Fruit fly (Drosophila melanogaster) whole organism, pupa: ENCODE results near the gene Sar1.

Source experiments
- CG10348 ChIP-seq: fragments of 200-800 bp; sonication (Bioruptor generic); IDR thresholded peaks from 2 replicates; pipeline ENCODE4 v1.3.6; 2022; ENCODE audit warnings: missing biosample characterization, missing genetic modification characterization
- CG12605 ChIP-seq: fragments of 200-800 bp; sonication (Bioruptor generic); IDR thresholded peaks from 2 replicates; pipeline ENCODE4 v1.3.6; 2022; ENCODE audit warnings: missing biosample characterization, missing genetic modification characterization
- CG13204 ChIP-seq: fragments of 200-800 bp; sonication (Bioruptor generic); optimal IDR thresholded peaks from 2 replicates; lab custom pipeline; 2018; ENCODE audit warnings: missing biosample characterization, mild to moderate bottlenecking, missing genetic modification characterization, moderate library complexity
- CG14655 ChIP-seq: fragments of 200-800 bp; sonication (Bioruptor generic); optimal IDR thresholded peaks from 3 replicates; lab custom pipeline; 2017; ENCODE audit warnings: mild to moderate bottlenecking, missing biosample characterization, missing genetic modification reagents, missing genetic modification characterization
- CG15710 ChIP-seq: fragments of 200-800 bp; sonication (Bioruptor generic); optimal IDR thresholded peaks from 2 replicates; lab custom pipeline; 2018; ENCODE audit warnings: missing biosample characterization, mild to moderate bottlenecking, missing genetic modification characterization, moderate library complexity
- CG17806 ChIP-seq: fragments of 200-800 bp; sonication (Bioruptor generic); optimal IDR thresholded peaks from 2 replicates; lab custom pipeline; 2018; ENCODE audit warnings: missing biosample characterization, mild to moderate bottlenecking, missing genetic modification characterization, moderate library complexity
- CG32121 ChIP-seq: fragments of 200-800 bp; sonication (Bioruptor generic); IDR thresholded peaks from 2 replicates; pipeline ENCODE4 v1.3.6; 2022; ENCODE audit warnings: missing biosample characterization, missing genetic modification characterization
- CG34367 ChIP-seq: fragments of 200-800 bp; sonication (Bioruptor generic); optimal IDR thresholded peaks from 2 replicates; lab custom pipeline; 2018; ENCODE audit warnings: missing biosample characterization, mild to moderate bottlenecking, missing genetic modification characterization
- CG4496 ChIP-seq: fragments of 200-800 bp; sonication (Bioruptor generic); IDR thresholded peaks from 3 replicates; pipeline ENCODE4 v1.3.6; 2022; ENCODE audit warnings: missing biosample characterization, missing genetic modification characterization
- CG8159 ChIP-seq: fragments of 200-800 bp; sonication (Bioruptor generic); optimal IDR thresholded peaks from 3 replicates; lab custom pipeline; 2018; ENCODE audit warnings: missing biosample characterization, mild to moderate bottlenecking, missing genetic modification characterization, moderate library complexity
- CG8301 ChIP-seq: fragments of 200-800 bp; sonication (Bioruptor generic); optimal IDR thresholded peaks from 2 replicates; lab custom pipeline; 2018; ENCODE audit warnings: missing biosample characterization, mild to moderate bottlenecking, missing genetic modification characterization
- CG9948 ChIP-seq: fragments of 200-800 bp; sonication (Bioruptor generic); optimal IDR thresholded peaks from 2 replicates; lab custom pipeline; 2018; ENCODE audit warnings: missing biosample characterization, mild to moderate bottlenecking, missing genetic modification characterization, moderate library complexity
- D1 ChIP-seq: fragments of 200-800 bp; sonication (Bioruptor generic); optimal IDR thresholded peaks from 2 replicates; lab custom pipeline; 2018; ENCODE audit warnings: missing biosample characterization, mild to moderate bottlenecking, missing genetic modification characterization, moderate library complexity
- Ets98B ChIP-seq: fragments of 200-800 bp; sonication (Bioruptor generic); IDR thresholded peaks from 2 replicates; pipeline ENCODE4 v1.3.6; 2022; ENCODE audit warnings: missing biosample characterization, missing genetic modification characterization
- Pif1A ChIP-seq: fragments of 200-800 bp; sonication (Bioruptor generic); optimal IDR thresholded peaks from 3 replicates; lab custom pipeline; 2016; ENCODE audit warnings: missing biosample characterization, missing genetic modification characterization
- Pif1B ChIP-seq: fragments of 200-800 bp; sonication (Bioruptor generic); optimal IDR thresholded peaks from 3 replicates; lab custom pipeline; 2016; ENCODE audit warnings: missing biosample characterization, missing genetic modification characterization
- Snoo ChIP-seq: fragments of 200-800 bp; sonication (Bioruptor generic); optimal IDR thresholded peaks from 3 replicates; lab custom pipeline; 2017; ENCODE audit warnings: missing biosample characterization, mild to moderate bottlenecking, missing genetic modification characterization, inconsistent platforms
- fd96Ca ChIP-seq: fragments of 200-800 bp; sonication (Bioruptor generic); IDR thresholded peaks from 3 replicates; pipeline ENCODE4 v1.3.6; 2022; ENCODE audit warnings: missing biosample characterization, missing genetic modification characterization
- gl ChIP-seq: fragments of 200-800 bp; sonication (Bioruptor generic); optimal IDR thresholded peaks from 2 replicates; lab custom pipeline; 2018; ENCODE audit warnings: missing biosample characterization, mild to moderate bottlenecking, missing genetic modification characterization
- rn ChIP-seq: fragments of 200-800 bp; sonication (Bioruptor generic); IDR thresholded peaks from 2 replicates; pipeline ENCODE4 v1.3.6; 2022; ENCODE audit warnings: missing biosample characterization, missing genetic modification characterization

Sar1 gene

DNA sequence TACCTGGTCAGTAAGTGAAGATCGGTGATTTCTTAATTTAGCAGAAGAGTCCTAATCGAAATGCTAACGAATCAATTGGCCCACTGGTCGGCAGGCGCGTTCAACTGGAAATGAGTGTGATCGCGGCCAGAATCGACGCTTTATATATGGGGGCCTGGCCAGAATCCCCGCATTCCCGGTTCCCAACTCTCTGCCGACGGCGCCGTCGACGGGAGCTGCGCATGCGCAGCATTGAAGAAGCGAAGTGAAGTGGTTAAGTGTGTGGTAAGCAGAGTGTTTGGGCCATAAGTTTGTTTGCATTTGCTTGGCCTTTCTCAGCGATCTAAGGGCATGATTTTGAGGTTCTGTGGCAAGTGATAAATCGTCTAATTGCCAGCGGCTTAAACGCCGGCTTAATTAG, 37.5 kb downstream of the Sar1 start, which contains the start of gene CG13857:
TSS of gene CG13857 (minus strand) at position 101 of the 400 bp plus-strand sequence.
- no peak for TF ChIP-seq CG12605 (GFP tag; lab: Robert Waterston, UW)

- TF ChIP-seq Ets98B (GFP tag; lab: Robert Waterston, UW) (0 out of 2 replicates have a peak, but pooled peaks have one; percentile 23), CG9948 (tag; lab: Kevin White, UChicago) (peak; percentile 23), CG8159 (tag; lab: Kevin White, UChicago) (no peak), CG8301 (peak; percentile 64), gl (no peak), CG13204 (GFP tag; lab: Kevin White, UChicago) (no peak), CG4496 (GFP tag; lab: Robert Waterston, UW) (peak; percentile 57; the same call in 1 of the 3 replicates), D1 (tag; lab: Kevin White, UChicago) (no peak), CG14655 (GFP tag; lab: Kevin White, UChicago) (peak; percentile 68)
- TF ChIP-seq, all 21 proteins: peak for 5
Measured at dm6 chr3R:22395409-22396178, 39.1 kb downstream of the Sar1 start.

DNA sequence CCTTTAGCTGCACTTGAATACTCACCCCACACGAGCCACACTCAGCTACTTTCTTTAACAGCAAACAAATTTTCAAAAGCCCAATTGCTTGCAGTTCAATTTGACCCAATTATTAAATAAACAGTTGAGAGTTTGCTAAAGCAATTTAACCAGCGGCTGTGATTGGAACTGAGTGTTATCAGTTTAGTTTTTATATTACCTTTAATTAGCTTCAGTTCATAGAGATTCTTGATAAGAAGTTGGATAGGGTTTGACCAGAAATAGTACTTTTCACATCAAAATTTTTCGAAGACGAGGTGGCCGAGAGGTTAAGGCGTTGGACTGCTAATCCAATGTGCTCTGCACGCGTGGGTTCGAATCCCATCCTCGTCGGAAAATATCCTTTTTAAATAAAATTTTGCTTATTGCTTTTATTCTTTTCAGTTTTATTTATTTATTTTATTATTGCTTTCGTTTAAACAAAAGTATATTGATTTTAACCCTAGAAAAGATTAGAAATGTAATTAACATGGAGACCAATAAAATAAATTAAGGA, 39.8 kb downstream of the Sar1 start:
- no peak for TF ChIP-seq CG10348 (GFP tag; lab: Robert Waterston, UW)
- no peak for TF ChIP-seq Pif1A
- TF ChIP-seq CG4496 (GFP tag; lab: Robert Waterston, UW), result no peak
- no peak for TF ChIP-seq rn (GFP tag; lab: Robert Waterston, UW)
- no peak for TF ChIP-seq CG12605 (GFP tag; lab: Robert Waterston, UW)
- no peak for TF ChIP-seq CG34367 (tag; lab: Kevin White, UChicago)
- TF ChIP-seq gl, result no peak
- TF ChIP-seq CG15710 (tag; lab: Kevin White, UChicago), result no peak
- no peak for TF ChIP-seq Snoo (tag; lab: Kevin White, UChicago)
- no peak for TF ChIP-seq D1 (tag; lab: Kevin White, UChicago)

dm6 chr3R:22397068-22397700, 40.7 kb downstream of the Sar1 start:
- TF ChIP-seq CG13204 (GFP tag; lab: Kevin White, UChicago) (no peak), CG15710 (tag; lab: Kevin White, UChicago) (no peak), gl (no peak), CG4496 (GFP tag; lab: Robert Waterston, UW) (no peak)

DNA sequence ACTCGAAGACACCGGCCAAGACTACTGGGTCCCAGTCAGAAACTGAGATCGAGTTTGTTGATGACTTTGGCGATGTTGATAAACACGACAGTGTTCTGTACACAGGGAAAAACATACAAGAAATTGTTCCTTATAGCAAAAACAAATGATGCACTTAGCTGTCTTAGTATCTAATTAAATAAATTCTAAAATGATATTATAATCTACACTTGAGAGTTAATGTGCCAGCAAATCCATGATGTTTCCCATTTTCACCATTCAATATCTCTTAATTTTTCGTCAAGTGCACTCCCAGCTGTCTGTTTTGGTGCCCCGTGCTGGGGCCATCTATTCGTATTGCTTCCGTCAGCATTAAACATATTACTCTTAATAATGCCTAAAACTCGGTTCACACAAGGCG, 43.8 kb downstream of the Sar1 start:
- peak; percentile 85 for TF ChIP-seq CG8301
- TF ChIP-seq Pif1B (GFP tag; lab: Kevin White, UChicago), result peak; percentile 43
- peak; percentile 54 for TF ChIP-seq CG9948 (tag; lab: Kevin White, UChicago)
- TF ChIP-seq CG15710 (tag; lab: Kevin White, UChicago), result no peak
- no peak for TF ChIP-seq Snoo (tag; lab: Kevin White, UChicago)
- no peak for TF ChIP-seq rn (GFP tag; lab: Robert Waterston, UW)
- peak; percentile 69 for TF ChIP-seq Ets98B (GFP tag; lab: Robert Waterston, UW)
- TF ChIP-seq CG4496 (GFP tag; lab: Robert Waterston, UW), result peak; percentile 79; the same call in 2 of the 3 replicates
- peak; percentile 85 for TF ChIP-seq CG14655 (GFP tag; lab: Kevin White, UChicago)
- peak; percentile 57; the same call in 1 of the 2 replicates for TF ChIP-seq CG32121 (GFP tag; lab: Robert Waterston, UW)
- TF ChIP-seq CG17806 (tag; lab: Kevin White, UChicago), result no peak
- peak; percentile 23 for TF ChIP-seq CG8159 (tag; lab: Kevin White, UChicago)
- peak; percentile 61 for TF ChIP-seq Pif1A

dm6 chr3R:22402355-22402754, 45.9 kb downstream of the Sar1 start, which contains the start of gene CG13856:
Gene CG13856, plus strand, starts transcription at chr3R:22402655.
- TF ChIP-seq CG8159 (tag; lab: Kevin White, UChicago) (no peak), D1 (tag; lab: Kevin White, UChicago) (no peak), fd96Ca (no peak), CG17806 (tag; lab: Kevin White, UChicago) (no peak), CG14655 (GFP tag; lab: Kevin White, UChicago) (no peak), gl (no peak), CG34367 (tag; lab: Kevin White, UChicago) (no peak), rn (GFP tag; lab: Robert Waterston, UW) (no peak), CG4496 (GFP tag; lab: Robert Waterston, UW) (no peak)

dm6 chr3R:22405639-22406038, 49.2 kb downstream of the Sar1 start, which contains the start of gene CG13855:
Gene CG13855, plus strand, starts transcription at chr3R:22405939.
- TF ChIP-seq CG34367 (tag; lab: Kevin White, UChicago) (no peak), Pif1A (no peak), gl (no peak), Ets98B (GFP tag; lab: Robert Waterston, UW) (no peak), CG17806 (tag; lab: Kevin White, UChicago) (no peak), CG4496 (GFP tag; lab: Robert Waterston, UW) (no peak)
